Fruit fly (Drosophila melanogaster) whole organism, embryonic: Measurements from ENCODE around the gene CG13471.

ENCODE experiments used
- CG10959 ChIP-seq: fragments of 200-800 bp; sonication (Bioruptor generic); IDR thresholded peaks from 2 replicates; pipeline ENCODE4 v1.3.6; 2022; ENCODE audit warnings: missing biosample characterization, missing genetic modification characterization
- CG12769 ChIP-seq: fragments of 200-800 bp; sonication (Bioruptor generic); optimal IDR thresholded peaks from 2 replicates; lab custom pipeline; 2019; ENCODE audit warnings: missing biosample characterization, mild to moderate bottlenecking, missing genetic modification characterization, moderate library complexity
- CG14710 ChIP-seq: fragments of 200-800 bp; sonication (Bioruptor generic); optimal IDR thresholded peaks from 3 replicates; lab custom pipeline; 2019; ENCODE audit warnings: missing biosample characterization, mild to moderate bottlenecking, missing genetic modification characterization, moderate library complexity
- CG15514 ChIP-seq: fragments of 200-800 bp; sonication (Bioruptor generic); optimal IDR thresholded peaks from 3 replicates; lab custom pipeline; 2017; ENCODE audit warnings: missing biosample characterization, missing genetic modification characterization, mild to moderate bottlenecking, moderate library complexity, missing genetic modification reagents
- CG16813 ChIP-seq: fragments of 200-800 bp; sonication (Bioruptor generic); IDR thresholded peaks from 3 replicates; pipeline ENCODE4 v1.3.6; 2022; ENCODE audit warnings: missing biosample characterization, missing genetic modification characterization; ENCODE audit not compliant: partially characterized antibody
- CG17328 ChIP-seq: fragments of 200-800 bp; sonication (Bioruptor generic); IDR thresholded peaks from 2 replicates; pipeline ENCODE4 v1.3.6; 2022; ENCODE audit warnings: missing biosample characterization, missing genetic modification characterization
- CG30020 ChIP-seq: fragments of 200-800 bp; optimal IDR thresholded peaks from 2 replicates; lab custom pipeline; 2019; ENCODE audit warnings: missing biosample characterization, mild to moderate bottlenecking, missing genetic modification characterization, moderate library complexity
- CG34422 ChIP-seq: fragments of 200-800 bp; sonication (Bioruptor generic); IDR thresholded peaks from 3 replicates; pipeline ENCODE4 v1.3.6; 2022; ENCODE audit warnings: missing biosample characterization, missing genetic modification characterization
- CG4328 ChIP-seq: fragments of 200-800 bp; sonication (Bioruptor generic); optimal IDR thresholded peaks from 3 replicates; lab custom pipeline; 2017; ENCODE audit warnings: missing biosample characterization, missing genetic modification reagents, missing genetic modification characterization
- CG43689 ChIP-seq: fragments of 200-800 bp; sonication (Bioruptor generic); IDR thresholded peaks from 2 replicates; pipeline ENCODE4 v1.3.6; 2022; ENCODE audit warnings: missing biosample characterization, missing genetic modification characterization
- CG5180 ChIP-seq: fragments of 200-800 bp; sonication (Bioruptor generic); optimal IDR thresholded peaks from 3 replicates; lab custom pipeline; 2017; ENCODE audit warnings: missing biosample characterization, missing genetic modification characterization, mild to moderate bottlenecking, moderate library complexity, missing genetic modification reagents
- CG6175 ChIP-seq: fragments of 200-800 bp; sonication (Bioruptor generic); IDR thresholded peaks from 3 replicates; pipeline ENCODE4 v1.3.6; 2022; ENCODE audit warnings: missing biosample characterization, missing genetic modification characterization
- CG7556 ChIP-seq: fragments of 200-800 bp; sonication (Bioruptor generic); optimal IDR thresholded peaks from 2 replicates; lab custom pipeline; 2017; ENCODE audit warnings: missing biosample characterization, mild to moderate bottlenecking, missing genetic modification characterization
- CG8281 ChIP-seq: fragments of 200-800 bp; sonication (Bioruptor generic); optimal IDR thresholded peaks from 2 replicates; lab custom pipeline; 2018; ENCODE audit warnings: missing biosample characterization, mild to moderate bottlenecking, missing genetic modification characterization, moderate library complexity
- CkIIα-i1 ChIP-seq: fragments of 200-800 bp; sonication (Bioruptor generic); IDR thresholded peaks from 2 replicates; pipeline ENCODE4 v1.3.6; 2022; ENCODE audit warnings: missing biosample characterization, missing genetic modification characterization
- Dip2 ChIP-seq: fragments of 200-800 bp; sonication (Bioruptor generic); IDR thresholded peaks from 2 replicates; pipeline ENCODE4 v1.3.6; 2022; ENCODE audit warnings: missing biosample characterization, missing genetic modification characterization
- E2f2 ChIP-seq: fragments of 200-800 bp; sonication (Bioruptor generic); IDR thresholded peaks from 2 replicates; pipeline ENCODE4 v1.3.6; 2022; ENCODE audit warnings: missing biosample characterization, missing genetic modification characterization
- Elba2 ChIP-seq: fragments of 200-800 bp; sonication (Bioruptor generic); optimal IDR thresholded peaks from 3 replicates; lab custom pipeline; 2016; ENCODE audit warnings: missing biosample characterization, missing genetic modification characterization
- H2.0 ChIP-seq: fragments of 200-800 bp; sonication (Bioruptor generic); IDR thresholded peaks from 2 replicates; pipeline ENCODE4 v1.3.6; 2022; ENCODE audit warnings: missing biosample characterization, missing genetic modification characterization
- Hr51 ChIP-seq, 2 experiments: fragments of 200-800 bp; sonication (Bioruptor generic); optimal IDR thresholded peaks; 2 replicates in 1 of 2; 3 replicates in 1 of 2; lab custom pipeline; 2016 to 2018; ENCODE audit warnings: missing biosample characterization in 2 of 2, missing genetic modification characterization in 2 of 2, mild to moderate bottlenecking in 1 of 2, moderate library complexity in 1 of 2
- Myb ChIP-seq: fragments of 200-800 bp; sonication (Bioruptor generic); optimal IDR thresholded peaks from 2 replicates; lab custom pipeline; 2016; ENCODE audit warnings: missing biosample characterization, missing genetic modification characterization
- Nf-YC ChIP-seq: fragments of 200-800 bp; optimal IDR thresholded peaks from 3 replicates; lab custom pipeline; 2019; ENCODE audit warnings: missing biosample characterization, mild to moderate bottlenecking, missing genetic modification characterization, moderate library complexity
- Oaz ChIP-seq: fragments of 200-800 bp; sonication (Bioruptor generic); IDR thresholded peaks from 2 replicates; pipeline ENCODE4 v1.3.6; 2022; ENCODE audit warnings: missing biosample characterization, missing genetic modification characterization
- Ssrp ChIP-seq: fragments of 200-800 bp; sonication (Bioruptor generic); optimal IDR thresholded peaks from 2 replicates; lab custom pipeline; 2018; ENCODE audit warnings: missing biosample characterization, mild to moderate bottlenecking, missing genetic modification characterization, moderate library complexity
- Tbp ChIP-seq: fragments of >200 bp; optimal IDR thresholded peaks from 2 replicates; lab custom pipeline; 2018; ENCODE audit warnings: missing biosample characterization, missing genetic modification characterization
- Vsx1 ChIP-seq: fragments of 200-800 bp; sonication (Bioruptor generic); optimal IDR thresholded peaks from 2 replicates; lab custom pipeline; 2017; ENCODE audit warnings: missing biosample characterization, mild to moderate bottlenecking, missing genetic modification characterization, missing genetic modification reagents
- bab2 ChIP-seq: fragments of 200-800 bp; sonication (Bioruptor generic); optimal IDR thresholded peaks from 2 replicates; lab custom pipeline; 2016; ENCODE audit warnings: missing biosample characterization, missing genetic modification characterization
- chn ChIP-seq: fragments of 200-800 bp; sonication (Bioruptor generic); optimal IDR thresholded peaks from 2 replicates; lab custom pipeline; 2016; ENCODE audit warnings: missing biosample characterization, missing genetic modification characterization
- dm ChIP-seq: fragments of 200-800 bp; sonication (Bioruptor generic); optimal IDR thresholded peaks from 3 replicates; lab custom pipeline; 2016; ENCODE audit warnings: missing biosample characterization, missing genetic modification characterization
- fru ChIP-seq: fragments of >200 bp; optimal IDR thresholded peaks from 2 replicates; lab custom pipeline; 2017
- ham ChIP-seq: fragments of 200-800 bp; sonication (Bioruptor generic); IDR thresholded peaks from 2 replicates; pipeline ENCODE4 v1.3.6; 2022; ENCODE audit warnings: missing biosample characterization, missing genetic modification characterization
- hbn ChIP-seq: fragments of 200-800 bp; sonication (Bioruptor generic); IDR thresholded peaks from 2 replicates; pipeline ENCODE4 v1.3.6; 2022; ENCODE audit warnings: missing biosample characterization, missing genetic modification characterization; ENCODE audit not compliant: partially characterized antibody
- hkb ChIP-seq, 2 experiments: fragments of 200-800 bp in 1 of 2; fragments of >200 bp in 1 of 2; sonication (Bioruptor generic) in 1 of 2; IDR thresholded peaks in 1 of 2; optimal IDR thresholded peaks in 1 of 2; 2 replicates each; pipeline versions ENCODE4 v1.3.6 to Lab custom; 2017 to 2022; ENCODE audit warnings: missing biosample characterization in 1 of 2, missing genetic modification characterization in 1 of 2
- lola ChIP-seq, 3 experiments: fragments of >200 bp in 2 of 3; fragments of 200-800 bp in 1 of 3; sonication (Bioruptor generic) in 1 of 3; optimal IDR thresholded peaks; 2 replicates each; lab custom pipeline; 2017 to 2019; ENCODE audit warnings: missing biosample characterization in 3 of 3, missing genetic modification characterization in 3 of 3, mild to moderate bottlenecking in 1 of 3, moderate library complexity in 1 of 3
- mam ChIP-seq: fragments of 200-800 bp; sonication (Bioruptor generic); optimal IDR thresholded peaks from 3 replicates; lab custom pipeline; 2016; ENCODE audit warnings: missing biosample characterization, missing genetic modification characterization
- mld ChIP-seq: fragments of 200-800 bp; sonication (Bioruptor generic); IDR thresholded peaks from 3 replicates; pipeline ENCODE4 v1.3.6; 2022; ENCODE audit warnings: missing biosample characterization, missing genetic modification characterization; ENCODE audit not compliant: partially characterized antibody
- oc ChIP-seq: fragments of 200-800 bp; sonication (Bioruptor generic); optimal IDR thresholded peaks from 2 replicates; lab custom pipeline; 2018; ENCODE audit warnings: missing biosample characterization, mild to moderate bottlenecking, missing genetic modification characterization, moderate library complexity
- otp ChIP-seq: fragments of 200-800 bp; sonication (Bioruptor generic); IDR thresholded peaks from 3 replicates; pipeline ENCODE4, ENCODE4 v1.3.6; 2022; ENCODE audit warnings: missing biosample characterization, missing genetic modification characterization
- peb ChIP-seq: fragments of 200-800 bp; sonication (Bioruptor generic); IDR thresholded peaks from 2 replicates; pipeline ENCODE4 v1.3.6; 2022; ENCODE audit warnings: missing biosample characterization, missing genetic modification characterization
- pnt ChIP-seq: fragments of 200-800 bp; sonication (Bioruptor generic); optimal IDR thresholded peaks from 3 replicates; lab custom pipeline; 2016; ENCODE audit warnings: missing biosample characterization, missing genetic modification characterization
- sens-2 ChIP-seq: fragments of 200-800 bp; sonication (Bioruptor generic); IDR thresholded peaks from 2 replicates; pipeline ENCODE4 v1.3.6; 2022; ENCODE audit warnings: missing biosample characterization, missing genetic modification characterization
- sug ChIP-seq: fragments of 200-800 bp; optimal IDR thresholded peaks from 2 replicates; lab custom pipeline; 2019; ENCODE audit warnings: missing biosample characterization, mild to moderate bottlenecking, missing genetic modification characterization, moderate library complexity
- unc-4 ChIP-seq: fragments of 200-800 bp; sonication (Bioruptor generic); IDR thresholded peaks from 2 replicates; pipeline ENCODE4 v1.3.6; 2022; ENCODE audit warnings: missing biosample characterization, missing genetic modification characterization; ENCODE audit not compliant: partially characterized antibody
- vfl ChIP-seq: fragments of 200-800 bp; sonication (Bioruptor generic); optimal IDR thresholded peaks from 2 replicates; lab custom pipeline; 2016; ENCODE audit warnings: missing biosample characterization, missing genetic modification characterization
- vnd ChIP-seq: fragments of 200-800 bp; sonication (Bioruptor generic); IDR thresholded peaks from 3 replicates; pipeline ENCODE4 v1.3.6; 2022; ENCODE audit warnings: missing biosample characterization, missing genetic modification characterization; ENCODE audit not compliant: partially characterized antibody
- zf30C ChIP-seq: fragments of 200-800 bp; sonication (Bioruptor generic); optimal IDR thresholded peaks from 3 replicates; lab custom pipeline; 2018; ENCODE audit warnings: missing biosample characterization, mild to moderate bottlenecking, missing genetic modification characterization
- zfh1 ChIP-seq: fragments of 200-800 bp; sonication (Bioruptor generic); IDR thresholded peaks from 3 replicates; pipeline ENCODE4 v1.3.6; 2022; ENCODE audit warnings: missing biosample characterization, missing genetic modification characterization
- zfh2 ChIP-seq: fragments of 200-800 bp; sonication (Bioruptor generic); optimal IDR thresholded peaks from 2 replicates; lab custom pipeline; 2016; ENCODE audit warnings: missing biosample characterization, missing genetic modification characterization

CG13471 gene

dm6 chr3L:14759097-14759795, 25.9 kb upstream of the CG13471 start (continued):
- TF ChIP-seq CG14710 (peak; percentile 99), CG16813 (peak; percentile 52; the same call in 1 of the 3 replicates), pnt (peak; percentile 98), CG10959 (GFP tag; lab: Robert Waterston, UW) (peak; percentile 99), CG43689 (peak; percentile 99), lola (GFP tag; optimal IDR thresholded peaks at IDR 0.05; lab: Kevin White, UChicago) (peak in 1 of 3 experiments; percentile 100), Vsx1 (GFP tag; lab: Kevin White, UChicago) (peak; percentile 99), Tbp (no peak), hbn (GFP tag; lab: Robert Waterston, UW) (no peak), hkb (optimal IDR thresholded peaks at IDR 0.05; lab: Kevin White, UChicago) (peak; percentile 4), hkb (GFP tag; IDR thresholded peaks at IDR 0.05; lab: Robert Waterston, UW) (peak; percentile 100), Ssrp (tag; lab: Kevin White, UChicago) (peak; percentile 100), otp (GFP tag; lab: Robert Waterston, UW) (peak; percentile 99), unc-4 (GFP tag; lab: Robert Waterston, UW) (no peak), Myb (GFP tag; lab: Kevin White, UChicago) (peak; percentile 93), CG5180 (GFP tag; lab: Kevin White, UChicago) (peak; percentile 95), Nf-YC (tag; lab: Kevin White, UChicago) (peak; percentile 96), dm (GFP tag; lab: Kevin White, UChicago) (peak; percentile 97), CkIIα-i1 (GFP tag; lab: Robert Waterston, UW) (peak; percentile 98), peb (peak; percentile 99), zfh1 (GFP tag; lab: Robert Waterston, UW) (peak; percentile 99), oc (peak; percentile 100), vnd (GFP tag; lab: Robert Waterston, UW) (0 out of 3 replicates have a peak, but pooled peaks have one; percentile 51), H2.0 (GFP tag; lab: Robert Waterston, UW) (peak; percentile 99), CG30020 (tag; lab: Kevin White, UChicago) (peak; percentile 94), CG12769 (peak; percentile 97), zf30C (GFP tag; lab: Kevin White, UChicago) (peak; percentile 69), bab2 (GFP tag; lab: Kevin White, UChicago) (peak; percentile 99), Elba2 (GFP tag; lab: Kevin White, UChicago) (peak; percentile 95), zfh2 (GFP tag; lab: Kevin White, UChicago) (peak; percentile 99), ham (peak; percentile 99), Hr51 (GFP tag; optimal IDR thresholded peaks at IDR 0.05; lab: Kevin White, UChicago) (peak; percentile 99 to 100), CG6175 (GFP tag; lab: Robert Waterston, UW) (peak; percentile 99), mam (GFP tag; lab: Kevin White, UChicago) (peak; percentile 99), vfl (GFP tag; lab: Kevin White, UChicago) (peak; percentile 99), CG7556 (GFP tag; lab: Kevin White, UChicago) (peak; percentile 100), CG34422 (GFP tag; lab: Robert Waterston, UW) (peak; percentile 99), Dip2 (GFP tag; lab: Robert Waterston, UW) (peak; percentile 85), chn (GFP tag; lab: Kevin White, UChicago) (peak; percentile 99), CG15514 (peak; percentile 96), sug (tag; lab: Kevin White, UChicago) (peak; percentile 100), Oaz (peak; percentile 99), CG4328 (GFP tag; lab: Kevin White, UChicago) (peak; percentile 100), sens-2 (GFP tag; lab: Robert Waterston, UW) (peak; percentile 99), fru (lab: Kevin White, UChicago) (no peak), CG17328 (GFP tag; lab: Robert Waterston, UW) (peak; percentile 99), CG8281 (tag; lab: Kevin White, UChicago) (peak; percentile 97), E2f2 (peak; percentile 95), mld (peak; percentile 37; the same call in 1 of the 3 replicates)
